Fruit fly (Drosophila melanogaster): Measurements from ENCODE around the gene Usp47.

Gene Usp47

dm6 chr3L:5752903-5753604 is at the start of gene Usp47 (continued):
- TF ChIP-seq CG11504 (tag; optimal IDR thresholded peaks at IDR 0.05) (no peak), CG18599 (GFP tag; optimal IDR thresholded peaks at IDR 0.05) (no peak), GATAe (GFP tag; conservative IDR thresholded peaks at IDR 0.05) (no peak), gsb-n (tag; optimal IDR thresholded peaks at IDR 0.05) (no peak), prd (optimal IDR thresholded peaks at IDR 0.05) (no peak), prd (GFP tag; IDR thresholded peaks at IDR 0.05) (no peak), CG9876 (GFP tag; optimal IDR thresholded peaks at IDR 0.05) (no peak), Nf-YA (GFP tag; IDR thresholded peaks at IDR 0.05) (no peak), chm (GFP tag; IDR thresholded peaks at IDR 0.05) (no peak), CG4820 (GFP tag; optimal IDR thresholded peaks at IDR 0.05) (no peak), CG3407 (GFP tag; optimal IDR thresholded peaks at IDR 0.05) (no peak), CG14860 (GFP tag; IDR thresholded peaks at IDR 0.05; ENCODE audit: partially characterized antibody) (no peak), CG17328 (GFP tag; IDR thresholded peaks at IDR 0.05) (no peak; the same call in 1 of the 2 replicates), CG5245 (GFP tag; optimal IDR thresholded peaks at IDR 0.05) (no peak), Chrac-16 (GFP tag; optimal IDR thresholded peaks at IDR 0.05) (no peak), CG12659 (GFP tag; optimal IDR thresholded peaks at IDR 0.05) (peak; percentile 38), Mrtf (GFP tag; IDR thresholded peaks at IDR 0.05) (no peak), maf-S (GFP tag; optimal IDR thresholded peaks at IDR 0.05) (no peak), CG18262 (tag; optimal IDR thresholded peaks at IDR 0.05) (no peak), knrl (GFP tag; IDR thresholded peaks at IDR 0.05; ENCODE audit: partially characterized antibody) (no peak), toy (GFP tag; IDR thresholded peaks at IDR 0.05) (no peak), da (GFP tag; optimal IDR thresholded peaks at IDR 0.05) (no peak), CG2202 (tag; optimal IDR thresholded peaks at IDR 0.05) (no peak), CG2875 (GFP tag; optimal IDR thresholded peaks at IDR 0.05) (no peak), CG14667 (GFP tag; IDR thresholded peaks at IDR 0.05) (no peak), cad (GFP tag; optimal IDR thresholded peaks at IDR 0.05) (no peak), CG14050 (GFP tag; IDR thresholded peaks at IDR 0.05) (no peak), mam (GFP tag; optimal IDR thresholded peaks at IDR 0.05) (no peak), cato (GFP tag; optimal IDR thresholded peaks at IDR 0.05; ENCODE audit: borderline replicate concordance) (no peak), shn (GFP tag; optimal IDR thresholded peaks at IDR 0.05) (no peak), sens-2 (GFP tag; IDR thresholded peaks at IDR 0.05) (no peak), ash1 (GFP tag; optimal IDR thresholded peaks at IDR 0.05) (no peak), hb (GFP tag; IDR thresholded peaks at IDR 0.05; ENCODE audit: partially characterized antibody) (no peak), Sox100B (GFP tag; optimal IDR thresholded peaks at IDR 0.05) (no peak), CG7372 (GFP tag; IDR thresholded peaks at IDR 0.05) (no peak), Dad (GFP tag; optimal IDR thresholded peaks at IDR 0.05) (no peak), Stat92E (GFP tag; optimal IDR thresholded peaks at IDR 0.05) (peak in 1 of 3 experiments; percentile 29), tup (GFP tag; optimal IDR thresholded peaks at IDR 0.05) (no peak), CG13424 (tag; optimal IDR thresholded peaks at IDR 0.05) (no peak), CG15514 (GFP tag; optimal IDR thresholded peaks at IDR 0.05) (peak; percentile 23), CG10979 (tag; optimal IDR thresholded peaks at IDR 0.05) (no peak), Sox102F (GFP tag; optimal IDR thresholded peaks at IDR 0.05) (no peak), CG6683 (GFP tag; optimal IDR thresholded peaks at IDR 0.05) (no peak), CG6175 (GFP tag; IDR thresholded peaks at IDR 0.05) (no peak), Hmx (GFP tag; optimal IDR thresholded peaks at IDR 0.05) (no peak), CG4404 (GFP tag; IDR thresholded peaks at IDR 0.05) (no peak), tx (GFP tag; optimal IDR thresholded peaks at IDR 0.05) (no peak), run (tag; optimal IDR thresholded peaks at IDR 0.05) (no peak), dimm (GFP tag; IDR thresholded peaks at IDR 0.05) (no peak), h (optimal IDR thresholded peaks at IDR 0.05) (no peak), D19A (tag; optimal IDR thresholded peaks at IDR 0.05) (no peak)

All from whole organism, embryonic.